Fruit fly (Drosophila melanogaster) whole organism, adult: ENCODE data around the gene LysE.

ENCODE experiments used
- CG11617 ChIP-seq: fragments of 200-800 bp; sonication (Bioruptor generic); optimal IDR thresholded peaks from 2 replicates; lab custom pipeline; 2017; ENCODE audit warnings: mild to moderate bottlenecking, missing biosample characterization, missing genetic modification reagents, missing genetic modification characterization
- CG12768 ChIP-seq: fragments of 200-800 bp; sonication (Bioruptor generic); optimal IDR thresholded peaks from 2 replicates; lab custom pipeline; 2017; ENCODE audit warnings: missing biosample characterization, missing genetic modification characterization, mild to moderate bottlenecking, moderate library complexity, missing genetic modification reagents
- CG14711 ChIP-seq: fragments of 200-800 bp; sonication (Bioruptor generic); optimal IDR thresholded peaks from 2 replicates; lab custom pipeline; 2018; ENCODE audit warnings: missing biosample characterization, mild to moderate bottlenecking, missing genetic modification characterization, moderate library complexity
- CG1620 ChIP-seq: fragments of 200-800 bp; sonication (Bioruptor generic); optimal IDR thresholded peaks from 2 replicates; lab custom pipeline; 2016; ENCODE audit warnings: missing biosample characterization, missing genetic modification characterization
- CG33017 ChIP-seq: fragments of 200-800 bp; sonication (Bioruptor generic); optimal IDR thresholded peaks from 2 replicates; lab custom pipeline; 2018; ENCODE audit warnings: missing biosample characterization, mild to moderate bottlenecking, missing genetic modification characterization, moderate library complexity
- CG5204 ChIP-seq: fragments of 200-800 bp; sonication (Bioruptor generic); optimal IDR thresholded peaks from 2 replicates; lab custom pipeline; 2016; ENCODE audit warnings: missing biosample characterization, missing genetic modification characterization
- CG7045 ChIP-seq: fragments of 200-800 bp; sonication (Bioruptor generic); optimal IDR thresholded peaks from 2 replicates; lab custom pipeline; 2017; ENCODE audit warnings: missing biosample characterization, mild to moderate bottlenecking, missing genetic modification characterization
- CG7101 ChIP-seq: fragments of 200-800 bp; sonication (Bioruptor generic); optimal IDR thresholded peaks from 2 replicates; lab custom pipeline; 2018; ENCODE audit warnings: missing biosample characterization, mild to moderate bottlenecking, missing genetic modification characterization, moderate library complexity
- Clk ChIP-seq: fragments of 200-800 bp; sonication (Bioruptor generic); optimal IDR thresholded peaks from 2 replicates; lab custom pipeline; 2017; ENCODE audit warnings: missing biosample characterization, missing genetic modification characterization
- Crg-1 ChIP-seq: fragments of 200-800 bp; sonication (Bioruptor generic); optimal IDR thresholded peaks from 2 replicates; lab custom pipeline; 2016; ENCODE audit warnings: missing biosample characterization, missing genetic modification characterization
- Hr96 ChIP-seq: fragments of 200-800 bp; sonication (Bioruptor generic); optimal IDR thresholded peaks from 2 replicates; lab custom pipeline; 2016; ENCODE audit warnings: missing biosample characterization, missing genetic modification characterization
- Mnt ChIP-seq: fragments of 200-800 bp; sonication (Bioruptor generic); optimal IDR thresholded peaks from 2 replicates; lab custom pipeline; 2016; ENCODE audit warnings: missing biosample characterization, mild to moderate bottlenecking, missing genetic modification characterization
- bab1 ChIP-seq: fragments of 200-800 bp; sonication (Bioruptor generic); optimal IDR thresholded peaks from 3 replicates; lab custom pipeline; 2019; ENCODE audit warnings: missing biosample characterization, mild to moderate bottlenecking, missing genetic modification characterization, moderate library complexity
- cic ChIP-seq: fragments of 200-800 bp; sonication (Bioruptor generic); optimal IDR thresholded peaks from 2 replicates; lab custom pipeline; 2017; ENCODE audit warnings: missing biosample characterization, mild to moderate bottlenecking, missing genetic modification characterization, moderate library complexity
- cnc ChIP-seq, 2 experiments: fragments of >200 bp; optimal IDR thresholded peaks; 2 replicates each; lab custom pipeline; 2017
- kay ChIP-seq: fragments of 200-800 bp; sonication (Bioruptor generic); peaks from one replicate; lab custom pipeline; 2016; ENCODE audit warnings: missing biosample characterization, missing genetic modification characterization, borderline replicate concordance
- ovo ChIP-seq: fragments of 200-800 bp; sonication (Bioruptor generic); optimal IDR thresholded peaks from 2 replicates; lab custom pipeline; 2016; ENCODE audit warnings: missing biosample characterization, missing genetic modification characterization
- pad ChIP-seq: fragments of 200-800 bp; sonication (Bioruptor generic); optimal IDR thresholded peaks from 3 replicates; lab custom pipeline; 2017; ENCODE audit warnings: missing biosample characterization, missing genetic modification characterization, mild to moderate bottlenecking, moderate library complexity, missing genetic modification reagents
- tj ChIP-seq: fragments of 200-800 bp; sonication (Bioruptor generic); optimal IDR thresholded peaks from 3 replicates; lab custom pipeline; 2017; ENCODE audit warnings: missing biosample characterization, mild to moderate bottlenecking, missing genetic modification characterization, moderate library complexity
- toe ChIP-seq: fragments of 200-800 bp; sonication (Bioruptor generic); optimal IDR thresholded peaks from 2 replicates; lab custom pipeline; 2016; ENCODE audit warnings: missing biosample characterization, missing genetic modification characterization

LysE gene

DNA sequence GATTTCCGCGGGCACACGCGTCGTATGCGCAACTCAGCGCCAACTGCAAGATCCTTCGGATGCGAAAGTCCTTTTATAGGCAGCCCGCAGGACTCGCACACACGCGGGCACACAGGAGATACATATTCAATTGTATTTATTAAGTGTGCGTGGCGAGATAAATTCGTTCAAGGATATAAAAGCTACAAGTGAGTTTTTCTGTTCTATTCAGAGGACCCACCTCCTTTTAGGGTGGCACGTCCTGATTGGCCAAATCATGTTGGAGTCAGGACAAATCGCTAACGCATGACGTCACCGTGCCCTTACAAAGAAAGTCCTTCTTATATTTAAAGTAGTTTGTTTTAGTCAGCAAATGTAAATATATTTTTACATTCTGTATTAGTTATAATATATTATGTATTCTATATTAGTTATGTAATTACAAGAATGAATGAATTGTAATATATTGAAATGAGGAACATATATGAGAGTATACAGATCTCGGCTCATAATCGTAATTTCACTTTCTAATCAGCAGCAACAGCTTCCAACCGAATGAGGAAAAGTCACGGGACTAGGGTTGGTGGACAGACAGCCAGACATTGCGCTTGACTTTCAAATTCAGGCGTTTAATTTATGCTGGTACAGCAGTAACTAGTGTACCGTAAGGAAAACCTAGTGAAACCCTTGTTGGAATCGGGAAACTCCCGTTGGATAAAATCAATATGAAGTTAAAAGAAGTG lies 19.3 kb upstream of the LysE start, which contains the start of gene Trhn:
TSS of gene Trhn (minus strand) at position 51 of the 722 bp plus-strand sequence.
- TF ChIP-seq CG14711 (tag; lab: Kevin White, UChicago) (no peak), kay (GFP tag; lab: Kevin White, UChicago) (no peak)

DNA sequence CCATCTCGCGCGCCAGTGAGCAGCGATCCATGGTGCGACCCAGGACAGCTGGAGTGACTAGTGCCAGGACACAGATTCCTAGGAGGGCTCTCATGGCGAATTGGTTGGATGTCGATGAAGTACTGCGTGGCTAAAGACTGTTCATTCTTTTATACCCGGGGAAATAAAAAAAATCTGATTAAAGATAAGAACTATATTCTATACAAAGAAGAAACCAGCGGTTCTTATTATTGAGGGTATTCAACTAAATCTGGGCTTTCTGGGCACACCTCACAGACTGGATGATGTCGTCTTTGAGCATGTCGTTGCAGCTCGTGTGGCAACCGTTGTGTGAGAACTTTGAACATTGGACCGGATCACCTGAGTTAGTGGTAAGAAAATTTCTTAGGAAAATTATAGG lies 17.4 kb upstream of the LysE start, which contains the start of gene LysX:
TSS of gene LysX (minus strand) at position 101 of the 400 bp plus-strand sequence.
- TF ChIP-seq CG7045 (no peak), CG7101 (tag; lab: Kevin White, UChicago) (no peak), CG14711 (tag; lab: Kevin White, UChicago) (no peak), Hr96 (GFP tag; lab: Kevin White, UChicago) (no peak), toe (GFP tag; lab: Kevin White, UChicago) (no peak), CG33017 (no peak), Clk (GFP tag; lab: Kevin White, UChicago) (no peak), tj (GFP tag; lab: Kevin White, UChicago) (no peak), ovo (GFP tag; lab: Kevin White, UChicago) (no peak), CG5204 (GFP tag; lab: Kevin White, UChicago) (no peak), cnc (optimal IDR thresholded peaks at IDR 0.05; lab: Kevin White, UChicago) (no peak), bab1 (GFP tag; lab: Kevin White, UChicago) (no peak), CG12768 (GFP tag; lab: Kevin White, UChicago) (no peak), CG11617 (GFP tag; lab: Kevin White, UChicago) (no peak), Mnt (GFP tag; lab: Kevin White, UChicago) (no peak), CG1620 (no peak), Crg-1 (GFP tag; lab: Kevin White, UChicago) (no peak), kay (GFP tag; lab: Kevin White, UChicago) (no peak), cic (no peak), pad (no peak)

DNA sequence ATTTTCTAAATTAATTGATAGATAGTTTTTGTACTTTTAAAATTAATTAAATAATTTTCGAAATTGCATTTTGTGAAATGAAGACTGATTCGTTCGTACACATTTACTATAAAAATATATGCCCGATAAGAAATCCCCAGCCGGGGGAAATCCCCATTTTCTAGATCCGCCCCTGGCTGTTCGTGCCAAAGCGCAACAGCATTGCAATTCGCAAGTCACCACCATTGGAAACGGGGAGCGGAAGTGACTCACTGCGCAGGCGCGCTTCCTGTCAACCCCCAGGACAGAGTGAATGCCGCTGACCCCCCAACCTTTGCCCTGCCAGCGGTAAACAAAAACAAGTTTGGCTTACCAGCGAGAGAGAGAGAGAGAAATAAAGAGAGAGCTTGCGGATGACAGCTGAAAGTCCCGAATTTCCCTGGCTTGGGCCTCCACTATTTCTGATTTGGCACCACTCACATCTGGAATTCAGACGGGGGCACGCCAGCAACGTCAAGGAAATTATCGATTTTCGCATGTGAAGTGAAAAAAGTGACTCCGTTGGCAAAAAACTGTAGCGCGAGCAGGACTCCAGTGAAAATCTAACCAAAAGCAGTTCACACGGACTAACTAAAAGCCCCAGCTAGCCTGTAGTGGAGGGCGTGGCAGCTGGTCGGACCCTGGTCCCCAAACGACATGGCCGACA lies 16.6 kb upstream of the LysE start, which contains the start of gene Aplip1:
TSS of gene Aplip1 (plus strand) at position 450 of the 685 bp plus-strand sequence.
- TF ChIP-seq Hr96 (GFP tag; lab: Kevin White, UChicago) (no peak), Clk (GFP tag; lab: Kevin White, UChicago) (no peak), toe (GFP tag; lab: Kevin White, UChicago) (peak; percentile 28), CG11617 (GFP tag; lab: Kevin White, UChicago) (no peak)

DNA sequence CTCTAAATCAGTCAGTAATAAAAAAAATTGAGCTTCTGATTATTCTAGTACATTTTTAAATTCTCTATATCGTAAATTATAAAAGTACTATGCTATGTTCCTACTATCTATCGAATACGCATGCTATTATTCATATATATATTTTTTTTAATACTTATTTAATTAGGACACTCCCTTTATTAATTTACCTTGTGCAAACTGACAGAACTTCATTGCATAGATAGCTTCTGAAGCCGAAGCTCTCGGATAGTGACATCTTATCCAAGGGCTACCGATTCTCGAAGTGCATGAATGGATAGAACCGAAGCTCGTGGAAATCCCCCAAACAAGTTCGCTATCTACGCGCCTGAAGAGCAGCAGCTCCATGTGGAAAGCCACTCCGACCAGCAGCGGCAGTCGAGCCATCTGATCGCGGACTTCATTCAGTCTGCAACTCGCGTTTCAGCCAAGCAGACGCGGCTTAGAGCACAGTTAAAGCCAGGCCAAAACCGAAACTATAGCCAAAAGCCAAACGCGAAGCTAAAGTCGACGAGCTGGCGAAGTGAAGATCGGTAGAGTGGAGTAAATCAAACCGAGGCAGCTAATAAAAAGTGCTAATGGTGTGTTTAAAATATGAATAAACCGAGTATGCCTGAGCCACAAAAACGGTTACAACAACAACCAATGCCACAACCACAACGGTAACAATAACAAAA lies 12.1 kb upstream of the LysE start, which contains the start of gene mwh:
TSS of gene mwh (plus strand) at position 430 of the 695 bp plus-strand sequence.
- TF ChIP-seq Clk (GFP tag; lab: Kevin White, UChicago) (no peak), kay (GFP tag; lab: Kevin White, UChicago) (no peak), cic (no peak), Crg-1 (GFP tag; lab: Kevin White, UChicago) (no peak), CG7045 (no peak), Mnt (GFP tag; lab: Kevin White, UChicago) (no peak), pad (no peak), CG12768 (GFP tag; lab: Kevin White, UChicago) (no peak), tj (GFP tag; lab: Kevin White, UChicago) (no peak), CG5204 (GFP tag; lab: Kevin White, UChicago) (no peak), CG7101 (tag; lab: Kevin White, UChicago) (no peak), CG1620 (no peak), CG14711 (tag; lab: Kevin White, UChicago) (no peak), cnc (optimal IDR thresholded peaks at IDR 0.05; lab: Kevin White, UChicago) (no peak)

DNA sequence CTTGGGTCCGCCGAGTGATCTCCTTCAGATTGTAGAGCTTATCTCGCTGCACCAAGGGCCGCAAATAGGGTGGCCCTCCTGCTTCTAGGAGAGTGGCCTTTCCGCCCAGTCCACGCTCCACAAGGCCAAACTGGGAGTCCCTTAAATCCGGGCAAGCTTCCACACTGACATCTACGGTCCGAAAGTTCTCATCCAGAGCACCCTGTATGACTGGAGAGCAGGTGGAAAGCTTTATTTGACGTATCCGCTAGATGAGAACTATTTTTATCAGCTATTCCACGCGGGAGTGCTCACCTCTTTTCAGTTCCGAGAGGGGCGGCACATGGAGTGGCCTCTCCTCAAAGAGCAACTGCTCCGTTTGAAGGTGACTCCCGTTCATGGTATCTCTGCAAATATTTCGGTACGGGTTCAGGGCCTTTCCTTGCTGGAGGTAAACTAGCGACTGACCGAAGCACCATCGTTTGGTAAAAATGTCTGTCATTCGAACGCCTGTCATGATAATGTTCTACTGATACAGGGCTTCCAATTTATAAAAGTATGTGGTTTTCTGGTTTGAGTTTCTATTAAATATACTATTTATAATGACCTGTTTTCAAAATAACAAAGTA lies 9.9 kb upstream of the LysE start, which contains the start of gene meep:
TSS of gene meep (minus strand) at position 449 of the 608 bp plus-strand sequence.
- TF ChIP-seq ovo (GFP tag; lab: Kevin White, UChicago): no peak
- no peak for TF ChIP-seq kay (GFP tag; lab: Kevin White, UChicago)
- TF ChIP-seq CG33017: no peak
- TF ChIP-seq cnc (optimal IDR thresholded peaks at IDR 0.05; lab: Kevin White, UChicago): no peak
- TF ChIP-seq cic: peak; percentile 51
- no peak for TF ChIP-seq Mnt (GFP tag; lab: Kevin White, UChicago)
- no peak for TF ChIP-seq Crg-1 (GFP tag; lab: Kevin White, UChicago)
- TF ChIP-seq toe (GFP tag; lab: Kevin White, UChicago): no peak
